Fruit fly (Drosophila melanogaster) whole organism, embryonic: ENCODE data around the gene fmt.
A peak's percentile ranks its signal among the peaks of the same experiment; 100 is the strongest.

Source experiments
- B-H1 ChIP-seq: fragments of 200-800 bp; sonication (Bioruptor generic); IDR thresholded peaks from 3 replicates; pipeline ENCODE4 v1.3.6; 2022; ENCODE audit warnings: missing biosample characterization, missing genetic modification characterization
- CG10462 ChIP-seq: fragments of 200-800 bp; sonication (Bioruptor generic); optimal IDR thresholded peaks from 2 replicates; lab custom pipeline; 2016; ENCODE audit warnings: missing biosample characterization, missing genetic modification characterization
- CG11093 ChIP-seq: fragments of 200-800 bp; sonication (Bioruptor generic); IDR thresholded peaks from 3 replicates; pipeline ENCODE4 v1.3.6; 2022; ENCODE audit warnings: missing biosample characterization, missing genetic modification characterization
- CG11723 ChIP-seq: fragments of 200-800 bp; sonication (Bioruptor generic); optimal IDR thresholded peaks from 2 replicates; lab custom pipeline; 2017; ENCODE audit warnings: missing biosample characterization, mild to moderate bottlenecking, missing genetic modification characterization
- CG12769 ChIP-seq: fragments of 200-800 bp; sonication (Bioruptor generic); optimal IDR thresholded peaks from 2 replicates; lab custom pipeline; 2019; ENCODE audit warnings: missing biosample characterization, mild to moderate bottlenecking, missing genetic modification characterization, moderate library complexity
- CG13894 ChIP-seq: fragments of 200-800 bp; sonication (Bioruptor generic); optimal IDR thresholded peaks from 3 replicates; lab custom pipeline; 2018; ENCODE audit warnings: missing biosample characterization, mild to moderate bottlenecking, missing genetic modification characterization, moderate library complexity
- CG15696 ChIP-seq: fragments of 200-800 bp; sonication (Bioruptor generic); optimal IDR thresholded peaks from 2 replicates; lab custom pipeline; 2019; ENCODE audit warnings: missing biosample characterization, mild to moderate bottlenecking, missing genetic modification characterization, moderate library complexity
- CG2199 ChIP-seq: fragments of 200-800 bp; sonication (Bioruptor generic); IDR thresholded peaks from 3 replicates; pipeline ENCODE4 v1.3.6; 2022; ENCODE audit warnings: missing biosample characterization, missing genetic modification characterization
- CG31365 ChIP-seq: fragments of 200-800 bp; sonication (Bioruptor generic); optimal IDR thresholded peaks from 2 replicates; lab custom pipeline; 2018; ENCODE audit warnings: missing biosample characterization, mild to moderate bottlenecking, missing genetic modification characterization
- CG3163 ChIP-seq: fragments of 200-800 bp; sonication (Bioruptor generic); optimal IDR thresholded peaks from 3 replicates; lab custom pipeline; 2016; ENCODE audit warnings: missing biosample characterization, missing genetic modification characterization
- CG3847 ChIP-seq: fragments of 200-800 bp; sonication (Bioruptor generic); IDR thresholded peaks from 2 replicates; pipeline ENCODE4 v1.3.6; 2022; ENCODE audit warnings: missing biosample characterization, missing genetic modification characterization
- CG4282 ChIP-seq: fragments of 200-800 bp; sonication (Bioruptor generic); optimal IDR thresholded peaks from 2 replicates; lab custom pipeline; 2016; ENCODE audit warnings: missing biosample characterization, missing genetic modification characterization
- CG4424 ChIP-seq: fragments of 200-800 bp; sonication (Bioruptor generic); optimal IDR thresholded peaks from 3 replicates; lab custom pipeline; 2016; ENCODE audit warnings: missing biosample characterization, missing genetic modification characterization
- CG4730 ChIP-seq: fragments of 200-800 bp; sonication (Bioruptor generic); IDR thresholded peaks from 2 replicates; pipeline ENCODE4 v1.3.6; 2022; ENCODE audit warnings: missing biosample characterization, missing genetic modification characterization
- CG6175 ChIP-seq: fragments of 200-800 bp; sonication (Bioruptor generic); IDR thresholded peaks from 3 replicates; pipeline ENCODE4 v1.3.6; 2022; ENCODE audit warnings: missing biosample characterization, missing genetic modification characterization
- CG6272 ChIP-seq: fragments of 200-800 bp; sonication (Bioruptor generic); IDR thresholded peaks from 2 replicates; pipeline ENCODE4 v1.3.6; 2022; ENCODE audit warnings: missing biosample characterization, missing genetic modification characterization
- CG7963 ChIP-seq: fragments of 200-800 bp; sonication (Bioruptor generic); IDR thresholded peaks from 3 replicates; pipeline ENCODE4 v1.3.6; 2022; ENCODE audit warnings: missing biosample characterization, missing genetic modification characterization; ENCODE audit not compliant: partially characterized antibody
- CG8290 ChIP-seq, 3 experiments: fragments of 200-800 bp; sonication (Bioruptor generic); optimal IDR thresholded peaks; 2 replicates each; lab custom pipeline; 2016 to 2019; ENCODE audit warnings: missing biosample characterization in 3 of 3, missing genetic modification characterization in 3 of 3, mild to moderate bottlenecking in 2 of 3, moderate library complexity in 1 of 3
- CG8924 ChIP-seq: fragments of 200-800 bp; optimal IDR thresholded peaks from 3 replicates; lab custom pipeline; 2019; ENCODE audit warnings: missing biosample characterization, mild to moderate bottlenecking, missing genetic modification characterization, moderate library complexity
- Dll ChIP-seq: fragments of 200-800 bp; sonication (Bioruptor generic); IDR thresholded peaks from 4 replicates; pipeline ENCODE4 v1.3.6; 2022; ENCODE audit warnings: missing biosample characterization, missing genetic modification characterization; ENCODE audit not compliant: partially characterized antibody
- Ets65A ChIP-seq: fragments of 200-800 bp; sonication (Bioruptor generic); peaks from one replicate; lab custom pipeline; 2016; ENCODE audit warnings: missing biosample characterization, missing genetic modification characterization
- Ets97D ChIP-seq: fragments of 200-800 bp; sonication (Bioruptor generic); optimal IDR thresholded peaks from 3 replicates; lab custom pipeline; 2016; ENCODE audit warnings: missing biosample characterization, missing genetic modification characterization
- GATAe ChIP-seq: fragments of 200-800 bp; sonication (Bioruptor generic); conservative IDR thresholded peaks from 2 replicates; pipeline ENCODE4 v1.3.6; 2022; ENCODE audit warnings: missing biosample characterization, missing genetic modification characterization
- HLH3B ChIP-seq: fragments of 200-800 bp; sonication (Bioruptor generic); IDR thresholded peaks from 2 replicates; pipeline ENCODE4 v1.3.6; 2022; ENCODE audit warnings: missing biosample characterization, missing genetic modification characterization
- HLHmδ ChIP-seq: fragments of 200-800 bp; sonication (Bioruptor generic); optimal IDR thresholded peaks from 2 replicates; lab custom pipeline; 2018; ENCODE audit warnings: missing biosample characterization, mild to moderate bottlenecking, missing genetic modification characterization, moderate library complexity
- Hmr ChIP-seq: fragments of 200-800 bp; sonication (Bioruptor generic); optimal IDR thresholded peaks from 3 replicates; lab custom pipeline; 2017; ENCODE audit warnings: mild to moderate bottlenecking, missing biosample characterization, missing genetic modification reagents, missing genetic modification characterization
- NK7.1 ChIP-seq: fragments of 200-800 bp; sonication (Bioruptor generic); optimal IDR thresholded peaks from 3 replicates; lab custom pipeline; 2016; ENCODE audit warnings: missing biosample characterization, missing genetic modification characterization
- PHDP ChIP-seq: fragments of 200-800 bp; sonication (Bioruptor generic); optimal IDR thresholded peaks from 3 replicates; lab custom pipeline; 2018; ENCODE audit warnings: missing biosample characterization, mild to moderate bottlenecking, missing genetic modification characterization, moderate library complexity
- Pdp1 ChIP-seq, 2 experiments: fragments of 200-800 bp; sonication (Bioruptor generic); optimal IDR thresholded peaks; 3 replicates each; lab custom pipeline; 2016; ENCODE audit warnings: missing biosample characterization in 2 of 2, missing genetic modification characterization in 2 of 2, mild to moderate bottlenecking in 1 of 2, moderate library complexity in 1 of 2
- Sox100B ChIP-seq: fragments of 200-800 bp; sonication (Bioruptor generic); optimal IDR thresholded peaks from 3 replicates; lab custom pipeline; 2018; ENCODE audit warnings: missing biosample characterization, mild to moderate bottlenecking, missing genetic modification characterization
- Ssrp ChIP-seq: fragments of 200-800 bp; sonication (Bioruptor generic); optimal IDR thresholded peaks from 2 replicates; lab custom pipeline; 2018; ENCODE audit warnings: missing biosample characterization, mild to moderate bottlenecking, missing genetic modification characterization, moderate library complexity
- Tbp ChIP-seq: fragments of >200 bp; optimal IDR thresholded peaks from 2 replicates; lab custom pipeline; 2018; ENCODE audit warnings: missing biosample characterization, missing genetic modification characterization
- abd-A ChIP-seq: fragments of 200-800 bp; sonication (Bioruptor generic); optimal IDR thresholded peaks from 3 replicates; lab custom pipeline; 2019; ENCODE audit warnings: missing biosample characterization, mild to moderate bottlenecking, missing genetic modification characterization, moderate library complexity
- ase ChIP-seq: fragments of 200-800 bp; sonication (Bioruptor generic); IDR thresholded peaks from 3 replicates; pipeline ENCODE4 v1.3.6; 2022; ENCODE audit warnings: missing biosample characterization, missing genetic modification characterization
- crol ChIP-seq: fragments of 200-800 bp; sonication (Bioruptor generic); IDR thresholded peaks from 2 replicates; pipeline ENCODE4 v1.3.6; 2022; ENCODE audit warnings: missing biosample characterization, missing genetic modification characterization
- esg ChIP-seq: fragments of 200-800 bp; sonication (Bioruptor generic); conservative IDR thresholded peaks from 2 replicates; pipeline ENCODE4 v1.3.6; 2022; ENCODE audit warnings: missing biosample characterization, missing genetic modification characterization
- ewg ChIP-seq: fragments of 200-800 bp; sonication (Bioruptor generic); optimal IDR thresholded peaks from 3 replicates; lab custom pipeline; 2017; ENCODE audit warnings: mild to moderate bottlenecking, missing biosample characterization, missing genetic modification reagents, missing genetic modification characterization
- hbn ChIP-seq: fragments of 200-800 bp; sonication (Bioruptor generic); IDR thresholded peaks from 2 replicates; pipeline ENCODE4 v1.3.6; 2022; ENCODE audit warnings: missing biosample characterization, missing genetic modification characterization; ENCODE audit not compliant: partially characterized antibody
- knrl ChIP-seq: fragments of 200-800 bp; sonication (Bioruptor generic); IDR thresholded peaks from 3 replicates; pipeline ENCODE4 v1.3.6; 2022; ENCODE audit warnings: missing biosample characterization, missing genetic modification characterization; ENCODE audit not compliant: partially characterized antibody
- lov ChIP-seq, 2 experiments: fragments of 200-800 bp in 1 of 2; fragments of >200 bp in 1 of 2; sonication (Bioruptor generic) in 1 of 2; IDR thresholded peaks in 1 of 2; optimal IDR thresholded peaks in 1 of 2; 2 replicates in 1 of 2; 3 replicates in 1 of 2; pipeline versions ENCODE4 v1.3.6 to Lab custom; 2017 to 2022; ENCODE audit warnings: missing biosample characterization in 1 of 2, missing genetic modification characterization in 1 of 2
- mld ChIP-seq: fragments of 200-800 bp; sonication (Bioruptor generic); IDR thresholded peaks from 3 replicates; pipeline ENCODE4 v1.3.6; 2022; ENCODE audit warnings: missing biosample characterization, missing genetic modification characterization; ENCODE audit not compliant: partially characterized antibody
- nerfin-2 ChIP-seq: fragments of 200-800 bp; sonication (Bioruptor generic); IDR thresholded peaks from 2 replicates; pipeline ENCODE4 v1.3.6; 2022; ENCODE audit warnings: missing biosample characterization, missing genetic modification characterization; ENCODE audit not compliant: partially characterized antibody
- onecut ChIP-seq: fragments of 200-800 bp; sonication (Bioruptor generic); IDR thresholded peaks from 2 replicates; pipeline ENCODE4 v1.3.6; 2022; ENCODE audit warnings: missing biosample characterization, missing genetic modification characterization
- p53 ChIP-seq: fragments of 200-800 bp; sonication (Bioruptor generic); optimal IDR thresholded peaks from 2 replicates; lab custom pipeline; 2016; ENCODE audit warnings: missing biosample characterization, missing genetic modification characterization
- phol ChIP-seq: fragments of 200-800 bp; sonication (Bioruptor generic); optimal IDR thresholded peaks from 3 replicates; lab custom pipeline; 2018; ENCODE audit warnings: missing biosample characterization, mild to moderate bottlenecking, missing genetic modification characterization, moderate library complexity
- schlank ChIP-seq: fragments of 200-800 bp; sonication (Bioruptor generic); optimal IDR thresholded peaks from 2 replicates; lab custom pipeline; 2018; ENCODE audit warnings: missing biosample characterization, mild to moderate bottlenecking, missing genetic modification characterization
- wor ChIP-seq: fragments of 200-800 bp; sonication (Bioruptor generic); IDR thresholded peaks from 2 replicates; pipeline ENCODE4 v1.3.6; 2022; ENCODE audit warnings: missing biosample characterization, missing genetic modification characterization

The fmt gene

DNA sequence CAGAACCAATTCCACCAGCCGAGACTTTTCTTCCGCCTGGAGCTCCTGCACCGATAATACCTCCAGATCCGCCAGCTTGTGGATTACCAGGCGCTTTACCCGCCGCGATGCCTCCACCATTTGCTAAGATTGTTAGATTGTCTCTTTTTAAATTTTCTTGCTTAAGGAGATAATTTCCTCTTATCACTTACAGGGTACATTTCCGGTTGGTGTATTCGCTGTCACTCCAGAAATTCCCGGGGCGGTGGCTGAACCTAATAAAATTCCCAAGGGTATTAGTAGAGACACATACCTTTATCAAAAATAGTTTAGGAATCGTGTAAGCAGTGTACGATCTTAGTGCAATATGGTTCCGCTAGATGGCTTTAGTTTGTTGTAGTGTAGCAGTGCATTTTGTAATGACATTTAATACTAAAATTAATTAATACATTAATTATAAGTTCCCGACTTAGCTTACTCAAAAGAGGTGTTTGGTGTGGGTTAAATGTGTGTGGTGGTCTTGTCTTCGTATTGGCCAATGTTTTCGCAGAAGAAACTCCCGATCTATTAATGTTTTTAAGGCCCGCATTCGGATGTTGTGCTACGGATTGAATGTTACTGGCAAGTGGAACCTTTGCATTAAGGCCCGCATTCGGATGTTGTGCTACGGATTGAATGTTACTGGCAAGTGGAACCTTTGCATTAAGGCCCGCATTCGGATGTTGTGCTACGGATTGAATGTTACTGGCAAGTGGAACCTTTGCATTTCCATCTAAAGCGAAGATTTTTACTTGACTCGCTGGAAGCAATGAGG, 48.9 kb downstream of the fmt start (continued):
- TF ChIP-seq Sox100B (peak; percentile 75), mld (GFP tag; lab: Robert Waterston, UW) (no peak), Ets65A (peak; percentile 100), phol (tag; lab: Kevin White, UChicago) (peak; percentile 70), hbn (GFP tag; lab: Robert Waterston, UW) (no peak), CG13894 (tag; lab: Kevin White, UChicago) (no peak), Ets97D (GFP tag; lab: Kevin White, UChicago) (peak; percentile 99), CG11093 (GFP tag; lab: Robert Waterston, UW) (no peak; the same call in 2 of the 3 replicates), CG31365 (tag; lab: Kevin White, UChicago) (peak; percentile 96), CG4424 (GFP tag; lab: Kevin White, UChicago) (peak; percentile 85), Hmr (GFP tag; lab: Kevin White, UChicago) (peak; percentile 86), ase (GFP tag; lab: Robert Waterston, UW) (peak; percentile 79), CG6272 (GFP tag; lab: Robert Waterston, UW) (peak; percentile 55), CG3163 (peak; percentile 4), p53 (GFP tag; lab: Kevin White, UChicago) (peak; percentile 70), HLHmδ (GFP tag; lab: Kevin White, UChicago) (peak; percentile 97), nerfin-2 (GFP tag; lab: Robert Waterston, UW) (no peak), abd-A (no peak), CG4282 (GFP tag; lab: Kevin White, UChicago) (no peak), Ssrp (tag; lab: Kevin White, UChicago) (peak; percentile 13), CG15696 (tag; lab: Kevin White, UChicago) (peak; percentile 35), lov (optimal IDR thresholded peaks at IDR 0.05; lab: Kevin White, UChicago) (no peak), lov (GFP tag; IDR thresholded peaks at IDR 0.05; lab: Robert Waterston, UW) (peak; percentile 97), B-H1 (GFP tag; lab: Robert Waterston, UW) (peak; percentile 70; the same call in 2 of the 3 replicates), esg (GFP tag; lab: Robert Waterston, UW) (peak; percentile 25), NK7.1 (GFP tag; lab: Kevin White, UChicago) (peak; percentile 79), ewg (peak; percentile 49), onecut (GFP tag; lab: Robert Waterston, UW) (peak; percentile 86), Dll (GFP tag; lab: Robert Waterston, UW) (no peak), schlank (tag; lab: Kevin White, UChicago) (peak; percentile 77), CG4730 (GFP tag; lab: Robert Waterston, UW) (peak; percentile 19; the same call in 1 of the 2 replicates), CG7963 (GFP tag; lab: Robert Waterston, UW) (no peak), Pdp1 (GFP tag; optimal IDR thresholded peaks at IDR 0.05; lab: Kevin White, UChicago) (peak in 1 of 2 experiments; percentile 34), CG11723 (peak; percentile 40), crol (GFP tag; lab: Robert Waterston, UW) (no peak), CG10462 (GFP tag; lab: Kevin White, UChicago) (peak; percentile 7), wor (peak; percentile 18; the same call in 1 of the 2 replicates), CG12769 (tag; lab: Kevin White, UChicago) (peak; percentile 88), CG3847 (GFP tag; lab: Robert Waterston, UW) (peak; percentile 67), CG8924 (tag; lab: Kevin White, UChicago) (no peak), PHDP (tag; lab: Kevin White, UChicago) (peak; percentile 73), CG8290 (GFP tag; optimal IDR thresholded peaks at IDR 0.05; lab: Kevin White, UChicago) (peak; percentile 66), CG8290 (tag; optimal IDR thresholded peaks at IDR 0.05; lab: Kevin White, UChicago) (peak; percentile 24 to 83), CG2199 (GFP tag; lab: Robert Waterston, UW) (peak; percentile 75; the same call in 2 of the 3 replicates), HLH3B (peak; percentile 80), GATAe (GFP tag; lab: Robert Waterston, UW) (no peak), knrl (peak; percentile 47; the same call in 1 of the 3 replicates), CG6175 (GFP tag; lab: Robert Waterston, UW) (peak; percentile 81), Tbp (GFP tag; lab: Kevin White, UChicago) (no peak)
